Fruit fly (Drosophila melanogaster) whole organism, wandering third instar larva: ENCODE data around the gene CG14131.

Experiments used
- h ChIP-seq: fragments of 200-800 bp; sonication (Bioruptor generic); optimal IDR thresholded peaks from 3 replicates; lab custom pipeline; 2016; ENCODE audit warnings: missing biosample characterization, mild to moderate bottlenecking, missing genetic modification characterization
- psq ChIP-seq: fragments of 200-800 bp; sonication (Bioruptor generic); optimal IDR thresholded peaks from 3 replicates; lab custom pipeline; 2017; ENCODE audit warnings: missing biosample characterization, mild to moderate bottlenecking, missing genetic modification characterization, moderate library complexity

DNA sequence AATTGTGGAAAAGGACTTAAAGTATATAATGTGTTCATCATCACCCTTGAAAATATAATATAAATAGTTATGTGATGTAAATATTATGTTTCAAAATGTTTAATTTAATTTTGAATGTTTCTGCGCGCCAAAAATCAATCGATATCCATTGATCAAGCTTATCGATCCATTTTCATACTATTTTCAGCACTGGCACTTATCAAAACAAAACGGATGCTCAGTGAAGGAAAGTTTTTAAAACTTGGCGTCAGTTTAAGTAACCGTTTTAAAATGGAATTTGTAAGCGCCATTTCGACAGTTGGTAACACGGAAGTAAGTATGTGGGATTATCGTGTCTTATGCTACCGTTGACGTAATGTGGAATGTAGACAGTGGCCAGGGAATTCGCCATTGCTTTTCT lies 48.7 kb upstream of the CG14131 start, which contains the start of gene sunn:
- TF ChIP-seq h (GFP tag; lab: Kevin White, UChicago) (no peak), psq (GFP tag; lab: Kevin White, UChicago) (no peak)
